Worm (Caenorhabditis elegans) whole organism, L4 larva: ENCODE data around the gene scl-14.

ENCODE experiments used
- D1046.2 ChIP-seq: fragments of 200-800 bp; sonication (Bioruptor generic); IDR thresholded peaks from 2 replicates; pipeline ENCODE4 v1.3.6; 2022; ENCODE audit warnings: missing genetic modification characterization, missing compliant biosample characterization
- F10B5.3 ChIP-seq: sonication (generic microtip); optimal IDR thresholded peaks from 2 replicates; lab custom pipeline; 2016; ENCODE audit warnings: mild to moderate bottlenecking, missing genetic modification characterization, missing compliant biosample characterization
- F26F4.8 ChIP-seq: fragments of 200-800 bp; sonication (Bioruptor generic); conservative IDR thresholded peaks from 2 replicates; pipeline ENCODE4 v1.3.6; 2022; ENCODE audit warnings: missing genetic modification characterization, missing compliant biosample characterization
- F44E2.7 ChIP-seq: fragments of 200-800 bp; sonication (Bioruptor generic); IDR thresholded peaks from 2 replicates; pipeline ENCODE4 v2.1.2; 2022; ENCODE audit warnings: missing genetic modification characterization, missing compliant biosample characterization
- T20F7.1 ChIP-seq: fragments of 200-800 bp; sonication (Bioruptor generic); optimal IDR thresholded peaks from 2 replicates; lab custom pipeline; 2018; ENCODE audit warnings: mild to moderate bottlenecking, missing genetic modification characterization, missing compliant biosample characterization
- ZK337.2 ChIP-seq: fragments of 200-800 bp; sonication (Bioruptor generic); IDR thresholded peaks from 2 replicates; pipeline ENCODE4 v1.3.6; 2022; ENCODE audit warnings: missing genetic modification reagents, missing genetic modification characterization, missing compliant biosample characterization
- aha-1 ChIP-seq: fragments of 150-350 bp; peaks from one replicate; lab custom pipeline; 2014; ENCODE audit warnings: missing biosample characterization, missing genetic modification characterization
- aly-2 ChIP-seq: sonication (generic microtip); optimal IDR thresholded peaks from 2 replicates; lab custom pipeline; 2018; ENCODE audit warnings: missing biosample characterization, missing genetic modification characterization
- arid-1 ChIP-seq: fragments of 200-800 bp; sonication (Bioruptor generic); conservative IDR thresholded peaks from 2 replicates; pipeline ENCODE4 v1.3.6; 2022; ENCODE audit warnings: missing genetic modification reagents, missing genetic modification characterization, missing compliant biosample characterization
- attf-4 ChIP-seq: sonication (generic microtip); optimal IDR thresholded peaks from 3 replicates; lab custom pipeline; 2017; ENCODE audit warnings: missing biosample characterization, missing genetic modification characterization
- ceh-32 ChIP-seq: sonication (generic microtip); optimal IDR thresholded peaks from 2 replicates; lab custom pipeline; 2016; ENCODE audit warnings: mild to moderate bottlenecking, missing genetic modification characterization, missing compliant biosample characterization; ENCODE audit not compliant: poor library complexity
- daf-12 ChIP-seq: fragments of 150-350 bp; optimal IDR thresholded peaks from 2 replicates; lab custom pipeline; 2014; ENCODE audit warnings: missing biosample characterization, missing genetic modification reagents, missing genetic modification characterization
- dmd-8 ChIP-seq: fragments of 200-800 bp; sonication (Bioruptor generic); IDR thresholded peaks from 2 replicates; pipeline ENCODE4 v1.3.6; 2022; ENCODE audit warnings: missing genetic modification characterization, missing compliant biosample characterization
- dmd-9 ChIP-seq: fragments of 200-800 bp; sonication (Bioruptor generic); IDR thresholded peaks from 2 replicates; pipeline ENCODE4 v1.3.6; 2022; ENCODE audit warnings: missing genetic modification reagents, missing genetic modification characterization, missing compliant biosample characterization
- fos-1 ChIP-seq: fragments of 150-350 bp; optimal IDR thresholded peaks from 2 replicates; lab custom pipeline; 2014; ENCODE audit warnings: missing biosample characterization, missing genetic modification characterization
- lim-7 ChIP-seq: fragments of 200-800 bp; sonication (Bioruptor generic); IDR thresholded peaks from 2 replicates; pipeline ENCODE4 v1.3.6; 2022; ENCODE audit warnings: missing genetic modification characterization, missing compliant biosample characterization
- lin-1 ChIP-seq: fragments of 200-800 bp; sonication (Bioruptor generic); IDR thresholded peaks from 2 replicates; pipeline ENCODE4 v1.3.6; 2022; ENCODE audit warnings: missing genetic modification reagents, missing genetic modification characterization, missing compliant biosample characterization
- lin-15B ChIP-seq: fragments of 150-350 bp; sonication (generic microtip); optimal IDR thresholded peaks from 3 replicates; lab custom pipeline; 2014; ENCODE audit warnings: missing biosample characterization, missing genetic modification characterization
- lir-3 ChIP-seq: sonication (generic microtip); optimal IDR thresholded peaks from 2 replicates; lab custom pipeline; 2016; ENCODE audit warnings: mild to moderate bottlenecking, missing genetic modification characterization, missing compliant biosample characterization
- lsy-2 ChIP-seq, 2 experiments: fragments of 150-350 bp in 1 of 2; sonication (generic microtip) in 1 of 2; optimal IDR thresholded peaks; 2 replicates each; lab custom pipeline; 2014 to 2017; ENCODE audit warnings: missing biosample characterization in 2 of 2, missing genetic modification characterization in 2 of 2
- madf-5 ChIP-seq, 2 experiments: fragments of 200-800 bp; sonication (Bioruptor generic); IDR thresholded peaks; 2 replicates each; pipeline ENCODE4 v1.3.6; 2022; ENCODE audit warnings: missing compliant biosample characterization in 2 of 2, missing genetic modification characterization in 2 of 2
- mdt-29 ChIP-seq: fragments of 200-800 bp; sonication (Bioruptor generic); IDR thresholded peaks from 2 replicates; pipeline ENCODE4 v1.3.6; 2022; ENCODE audit warnings: missing genetic modification reagents, missing genetic modification characterization, missing compliant biosample characterization
- mxl-2 ChIP-seq: fragments of 200-800 bp; sonication (Bioruptor generic); conservative IDR thresholded peaks from 2 replicates; pipeline ENCODE4 v1.3.6; 2022; ENCODE audit warnings: missing genetic modification reagents, missing genetic modification characterization, missing compliant biosample characterization
- mxl-3 ChIP-seq: fragments of 200-800 bp; sonication (Bioruptor generic); optimal IDR thresholded peaks from 2 replicates; lab custom pipeline; 2018; ENCODE audit warnings: mild to moderate bottlenecking, missing genetic modification characterization, missing compliant biosample characterization
- nhr-10 ChIP-seq: fragments of 150-350 bp; optimal IDR thresholded peaks from 2 replicates; lab custom pipeline; 2014; ENCODE audit warnings: missing biosample characterization, missing genetic modification characterization
- nhr-6 ChIP-seq: fragments of 150-350 bp; optimal IDR thresholded peaks from 2 replicates; lab custom pipeline; 2014; ENCODE audit warnings: missing biosample characterization, missing genetic modification characterization
- nhr-77 ChIP-seq: fragments of 150-350 bp; optimal IDR thresholded peaks from 2 replicates; lab custom pipeline; 2014; ENCODE audit warnings: missing biosample characterization, missing genetic modification characterization
- skn-1 ChIP-seq: fragments of 150-350 bp; optimal IDR thresholded peaks from 2 replicates; lab custom pipeline; 2014; ENCODE audit warnings: missing biosample characterization, missing genetic modification characterization
- snpc-4 ChIP-seq: fragments of 150-350 bp; optimal IDR thresholded peaks from 2 replicates; lab custom pipeline; 2014; ENCODE audit warnings: missing biosample characterization, missing genetic modification characterization
- spr-3 ChIP-seq: fragments of 200-800 bp; sonication (Bioruptor generic); optimal IDR thresholded peaks from 2 replicates; lab custom pipeline; 2018; ENCODE audit warnings: mild to moderate bottlenecking, missing genetic modification characterization, missing compliant biosample characterization
- unc-130 ChIP-seq: sonication (generic microtip); optimal IDR thresholded peaks from 2 replicates; lab custom pipeline; 2016; ENCODE audit warnings: missing genetic modification reagents, missing genetic modification characterization, missing compliant biosample characterization
- unc-62 ChIP-seq, 3 experiments: fragments of 150-350 bp in 1 of 3; sonication (generic microtip); optimal IDR thresholded peaks in 2 of 3; peaks in 1 of 3; 1 replicate in 1 of 3; 2 replicates in 2 of 3; lab custom pipeline; 2014 to 2017; ENCODE audit warnings: missing biosample characterization in 3 of 3, missing genetic modification characterization in 3 of 3, missing genetic modification reagents in 3 of 3, missing genotype in 1 of 3
- zfp-2 ChIP-seq: sonication (generic microtip); optimal IDR thresholded peaks from 2 replicates; lab custom pipeline; 2016; ENCODE audit warnings: mild to moderate bottlenecking, missing genetic modification characterization, missing compliant biosample characterization

Gene scl-14

DNA sequence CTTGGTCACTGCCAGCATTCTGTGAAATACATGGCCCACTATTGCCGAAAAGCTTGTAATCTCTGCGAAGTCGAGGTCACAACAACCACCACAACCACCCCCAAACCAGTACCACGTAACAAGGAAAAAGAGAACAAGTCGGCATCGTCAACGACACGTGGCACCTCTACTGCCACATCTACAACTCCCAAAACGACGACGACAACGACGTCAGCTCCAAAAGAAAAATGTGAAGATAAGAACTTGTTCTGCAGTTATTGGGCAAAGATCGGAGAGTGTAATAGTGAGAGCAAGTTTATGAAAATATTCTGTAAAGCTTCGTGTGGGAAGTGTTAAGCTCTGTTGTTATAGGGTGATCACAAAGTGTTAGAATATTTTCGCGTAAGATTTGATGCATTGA is 8.1 kb downstream of the scl-14 start:
- TF ChIP-seq unc-62 (GFP tag; optimal IDR thresholded peaks at IDR 0.05 in 1 of 2; lab: Kevin White, UChicago) (peak in 1 of 2 experiments; percentile 97), unc-62 (tag; optimal IDR thresholded peaks at IDR 0.05; lab: Kevin White, UChicago) (no peak), nhr-77 (tag; lab: Kevin White, UChicago) (no peak)

DNA sequence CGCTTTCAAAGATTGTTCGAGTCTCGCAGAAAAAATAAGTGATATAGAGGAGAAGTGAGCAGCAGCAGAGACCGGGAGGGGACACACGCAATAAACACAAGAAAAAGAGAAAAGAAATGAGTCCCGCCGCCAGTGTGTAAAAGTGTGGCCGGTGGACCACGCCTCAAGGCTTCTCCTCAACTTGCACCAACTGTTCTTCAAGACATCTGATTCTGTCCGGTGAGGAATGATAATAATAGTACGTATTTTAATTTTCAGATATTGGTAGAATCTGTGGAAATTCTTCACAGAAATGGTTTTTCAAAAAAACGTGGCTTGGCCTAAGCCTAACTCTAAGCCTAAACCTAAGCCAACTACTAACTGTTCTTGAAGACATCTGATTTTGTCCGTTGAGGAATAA is 14.0 kb downstream of the scl-14 start, which contains the start of gene lev-1:
Gene lev-1 (minus strand): TSS at position 101 of the 400 bp plus-strand sequence.
- TF ChIP-seq aha-1, result peak; percentile 4
- peak in 1 of 2 experiments; percentile 76 for TF ChIP-seq unc-62 (GFP tag; optimal IDR thresholded peaks at IDR 0.05 in 1 of 2; lab: Kevin White, UChicago)
- no peak for TF ChIP-seq unc-62 (tag; optimal IDR thresholded peaks at IDR 0.05; lab: Kevin White, UChicago)
- TF ChIP-seq F26F4.8, result no peak

DNA sequence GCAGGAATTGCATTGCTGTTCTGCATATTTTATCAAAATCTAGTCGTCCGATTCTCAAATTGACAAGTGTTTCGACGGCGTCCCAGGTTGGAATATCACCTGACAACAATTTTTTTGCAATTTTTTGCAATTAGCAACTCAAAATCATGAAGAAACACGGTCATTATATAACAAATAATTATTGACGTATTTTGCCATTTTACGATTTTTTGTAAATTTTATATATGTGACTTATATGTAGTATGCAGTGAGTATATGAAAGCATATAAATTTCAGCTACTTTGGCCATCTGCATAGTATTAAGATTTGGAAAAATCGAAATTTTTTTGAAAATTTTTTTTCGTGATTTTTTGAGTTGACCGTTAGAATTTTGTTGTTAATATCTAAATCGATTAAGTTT is 15.4 kb downstream of the scl-14 start, which contains the start of gene F58D2.3:
Gene F58D2.3 (minus strand): TSS at position 101 of the 400 bp plus-strand sequence.
- no peak for TF ChIP-seq F44E2.7 (GFP tag; lab: Robert Waterston, UW)
- no peak for TF ChIP-seq skn-1 (tag; lab: Kevin White, UChicago)
- no peak for TF ChIP-seq ceh-32 (tag; lab: Kevin White, UChicago)
- TF ChIP-seq F10B5.3 (tag; lab: Kevin White, UChicago), result no peak
- TF ChIP-seq lin-1 (GFP tag; lab: Robert Waterston, UW), result no peak
- TF ChIP-seq dmd-8 (GFP tag; lab: Robert Waterston, UW), result no peak
- no peak for TF ChIP-seq fos-1 (tag; lab: Kevin White, UChicago)
- TF ChIP-seq lim-7, result no peak
- TF ChIP-seq mxl-3 (GFP tag; lab: Kevin White, UChicago), result no peak
- no peak for TF ChIP-seq lir-3
- no peak for TF ChIP-seq madf-5 (GFP tag; IDR thresholded peaks at IDR 0.05; lab: Robert Waterston, UW)
- TF ChIP-seq, all 104 proteins: peak for 0

DNA sequence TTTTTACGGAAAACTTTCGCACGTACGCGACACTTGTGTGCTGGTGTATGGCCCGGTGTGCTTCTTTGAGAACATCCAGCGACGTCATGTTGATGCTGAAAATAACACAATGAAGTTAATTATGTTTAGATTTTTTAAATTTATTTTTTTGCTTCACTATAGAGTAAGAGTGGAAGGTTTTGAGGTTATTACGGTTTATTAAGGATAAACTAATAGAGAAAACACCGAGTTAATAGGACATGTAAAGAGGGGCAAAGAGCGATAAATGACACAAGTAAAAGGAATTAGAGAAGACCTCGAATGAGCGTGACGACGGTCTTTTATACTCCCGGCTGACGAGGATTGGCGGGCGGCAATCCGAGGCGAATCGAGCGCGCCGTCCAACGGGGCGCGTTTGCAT is 23.7 kb downstream of the scl-14 start, which contains the start of gene F58D2.4:
Gene F58D2.4 (minus strand): TSS at position 101 of the 400 bp plus-strand sequence.
- no peak for TF ChIP-seq nhr-10 (tag; lab: Kevin White, UChicago)
- no peak for TF ChIP-seq spr-3 (GFP tag; lab: Kevin White, UChicago)
- TF ChIP-seq snpc-4 (tag; lab: Kevin White, UChicago), result no peak
- TF ChIP-seq T20F7.1 (GFP tag; lab: Kevin White, UChicago), result no peak
- TF ChIP-seq dmd-9 (GFP tag; lab: Robert Waterston, UW), result no peak
- TF ChIP-seq daf-12 (tag; lab: Kevin White, UChicago), result no peak
- TF ChIP-seq ZK337.2, result no peak
- TF ChIP-seq mdt-29 (GFP tag; lab: Robert Waterston, UW), result no peak
- TF ChIP-seq lin-15B (tag; lab: Kevin White, UChicago), result no peak
- TF ChIP-seq zfp-2, result no peak
- no peak for TF ChIP-seq arid-1 (GFP tag; lab: Robert Waterston, UW)
- TF ChIP-seq nhr-6 (tag; lab: Kevin White, UChicago), result no peak
- no peak for TF ChIP-seq attf-4 (tag; lab: Kevin White, UChicago)
- no peak for TF ChIP-seq unc-130
- TF ChIP-seq, all 104 proteins: peak for 0

DNA sequence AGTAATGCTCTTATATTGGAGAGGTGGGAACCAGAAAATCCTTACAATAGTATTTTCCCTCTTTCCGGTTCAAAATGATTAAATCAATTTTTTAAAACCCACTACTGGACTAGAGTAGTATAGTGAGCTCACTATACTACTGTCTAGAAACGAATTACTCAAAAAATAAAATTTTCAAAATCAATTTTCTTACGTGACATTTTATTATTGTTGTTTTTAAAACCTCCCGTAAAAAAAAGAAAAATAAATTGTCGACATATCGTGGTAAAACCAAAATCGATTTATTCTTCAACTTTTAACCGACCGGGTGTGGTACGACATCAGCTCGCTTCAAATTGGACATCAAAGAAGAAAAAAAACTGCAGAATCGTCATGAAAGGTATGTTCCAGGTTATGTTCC is 24.2 kb downstream of the scl-14 start, which contains the start of gene F58D2.2:
Gene F58D2.2 (plus strand): TSS at position 301 of the 400 bp plus-strand sequence.
- TF ChIP-seq D1046.2 (no peak), mxl-2 (GFP tag; lab: Robert Waterston, UW) (no peak), unc-130 (no peak), lsy-2 (tag; optimal IDR thresholded peaks at IDR 0.05; lab: Kevin White, UChicago) (no peak), mdt-29 (GFP tag; lab: Robert Waterston, UW) (no peak), aly-2 (tag; lab: Kevin White, UChicago) (no peak)
